Worm (Caenorhabditis elegans) whole organism, early embryonic: ENCODE measurements around the gene F41H10.5.
"Not testable (repeated sequence)": the region's sequence is repeated elsewhere in the genome, so short reads cannot be mapped to it uniquely, and the experiment has no call there.

ENCODE experiments used
- B0310.2 ChIP-seq: sonication (generic microtip); optimal IDR thresholded peaks from 2 replicates; lab custom pipeline; 2016; ENCODE audit warnings: mild to moderate bottlenecking, missing genetic modification characterization, missing compliant biosample characterization
- F13C5.2 ChIP-seq: sonication (generic microtip); optimal IDR thresholded peaks from 2 replicates; lab custom pipeline; 2017; ENCODE audit warnings: mild to moderate bottlenecking, missing genetic modification characterization, inconsistent platforms, missing compliant biosample characterization
- aly-1 ChIP-seq: sonication (generic microtip); optimal IDR thresholded peaks from 2 replicates; lab custom pipeline; 2016; ENCODE audit warnings: missing genetic modification characterization, missing compliant biosample characterization
- ama-1 ChIP-seq: fragments of 150-350 bp; optimal IDR thresholded peaks from 2 replicates; lab custom pipeline; 2014
- ceh-13 ChIP-seq: fragments of 200-800 bp; sonication (Bioruptor generic); optimal IDR thresholded peaks from 2 replicates; lab custom pipeline; 2018; ENCODE audit warnings: mild to moderate bottlenecking, missing genetic modification characterization, missing compliant biosample characterization
- ceh-36 ChIP-seq: sonication (generic microtip); optimal IDR thresholded peaks from 2 replicates; lab custom pipeline; 2016; ENCODE audit warnings: missing genetic modification characterization, inconsistent platforms, missing compliant biosample characterization
- ets-7 ChIP-seq: sonication (generic microtip); optimal IDR thresholded peaks from 2 replicates; lab custom pipeline; 2016; ENCODE audit warnings: missing genotype, missing genetic modification characterization, missing compliant biosample characterization
- flt-1 ChIP-seq: fragments of 200-800 bp; sonication (Bioruptor generic); IDR thresholded peaks from 2 replicates; pipeline ENCODE4 v1.3.6; 2022; ENCODE audit warnings: missing genetic modification characterization, missing compliant biosample characterization
- hmbx-1 ChIP-seq: sonication (generic microtip); optimal IDR thresholded peaks from 2 replicates; lab custom pipeline; 2016; ENCODE audit warnings: mild to moderate bottlenecking, missing genetic modification characterization, missing compliant biosample characterization
- hmg-4 ChIP-seq: fragments of 200-800 bp; sonication (Bioruptor generic); optimal IDR thresholded peaks from 2 replicates; lab custom pipeline; 2018; ENCODE audit warnings: mild to moderate bottlenecking, missing genetic modification characterization, missing compliant biosample characterization
- hnd-1 ChIP-seq: sonication (generic microtip); optimal IDR thresholded peaks from 2 replicates; lab custom pipeline; 2016; ENCODE audit warnings: missing genetic modification characterization, missing compliant biosample characterization
- pes-1 ChIP-seq: fragments of 200-800 bp; sonication (Bioruptor generic); IDR thresholded peaks from 2 replicates; pipeline ENCODE4 v1.3.6; 2022; ENCODE audit warnings: missing genetic modification reagents, missing genetic modification characterization, missing compliant biosample characterization
- scrt-1 ChIP-seq: fragments of 200-800 bp; sonication (Bioruptor generic); IDR thresholded peaks from 2 replicates; pipeline ENCODE4 v1.3.6; 2022; ENCODE audit warnings: missing genetic modification characterization, missing compliant biosample characterization
- sea-1 ChIP-seq: fragments of 200-800 bp; sonication (Bioruptor generic); conservative IDR thresholded peaks from 2 replicates; pipeline ENCODE4 v1.3.6; 2022; ENCODE audit warnings: missing genetic modification characterization, missing compliant biosample characterization
- tbx-11 ChIP-seq: fragments of 200-800 bp; sonication (Bioruptor generic); IDR thresholded peaks from 2 replicates; pipeline ENCODE4 v1.3.6; 2022; ENCODE audit warnings: missing genetic modification characterization, missing compliant biosample characterization
- tbx-37 ChIP-seq: fragments of 200-800 bp; sonication (Bioruptor generic); conservative IDR thresholded peaks from 2 replicates; pipeline ENCODE4 v1.3.6; 2022; ENCODE audit warnings: missing genetic modification reagents, missing genetic modification characterization, missing compliant biosample characterization
- tra-4 ChIP-seq: sonication (generic microtip); optimal IDR thresholded peaks from 2 replicates; lab custom pipeline; 2017; ENCODE audit warnings: missing genetic modification characterization, missing compliant biosample characterization

F41H10.5 gene

DNA sequence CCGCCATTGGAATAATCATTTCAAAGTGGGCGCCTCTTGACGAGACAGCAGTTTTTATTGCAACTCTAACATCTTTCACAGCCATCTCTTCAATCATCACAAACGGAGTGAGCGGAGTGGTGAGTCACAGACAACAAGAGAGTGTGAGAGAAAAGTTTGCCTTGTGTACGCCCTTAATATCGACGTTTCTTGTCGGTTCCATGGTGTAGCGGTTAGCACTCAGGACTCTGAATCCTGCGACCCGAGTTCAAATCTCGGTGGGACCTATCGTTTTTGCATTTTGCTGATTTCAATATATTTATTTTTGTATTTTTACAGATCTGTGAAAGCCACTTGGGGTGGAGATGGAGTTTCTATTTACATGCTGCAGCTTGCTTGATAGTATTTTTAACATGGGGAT lies 26.2 kb upstream of the F41H10.5 start:
- TF ChIP-seq pes-1 (GFP tag; lab: Robert Waterston, UW) (peak; percentile 85; the same call in 1 of the 2 replicates), tra-4 (tag; lab: Kevin White, UChicago) (no peak), hnd-1 (peak; percentile 57), hmbx-1 (tag; lab: Kevin White, UChicago) (no peak), ceh-13 (no peak), flt-1 (0 out of 2 replicates have a peak, but pooled peaks have one; percentile 66), hmg-4 (GFP tag; lab: Kevin White, UChicago) (no peak), aly-1 (tag; lab: Kevin White, UChicago) (no peak), tbx-11 (GFP tag; lab: Robert Waterston, UW) (peak; percentile 72), ama-1 (lab: Kevin White, UChicago) (no peak), ets-7 (tag; lab: Kevin White, UChicago) (peak; percentile 19), ceh-36 (tag; lab: Kevin White, UChicago) (no peak), B0310.2 (tag; lab: Kevin White, UChicago) (peak; percentile 6), sea-1 (no peak), F13C5.2 (tag; lab: Kevin White, UChicago) (peak; percentile 65), tbx-37 (GFP tag; lab: Robert Waterston, UW) (peak; percentile 57; the same call in 1 of the 2 replicates)

DNA sequence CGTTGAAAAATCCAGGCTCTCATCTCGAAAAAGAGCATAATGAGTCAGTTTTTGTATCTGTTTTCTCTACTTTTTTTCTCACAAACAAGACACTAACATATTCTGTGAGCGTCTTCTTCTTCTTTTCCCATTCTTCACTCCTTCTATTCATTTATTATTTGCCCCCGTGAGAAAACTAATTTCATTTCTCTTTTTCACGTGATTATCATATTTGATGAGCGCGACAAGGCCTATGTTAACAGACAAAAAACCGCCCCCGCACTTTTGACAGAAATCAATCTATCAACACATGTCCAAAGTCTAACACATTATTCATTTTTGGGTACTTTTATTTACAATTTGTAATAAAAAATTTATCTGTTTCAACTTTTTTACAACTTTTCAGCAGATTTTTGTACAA lies 23.1 kb upstream of the F41H10.5 start:
- TF ChIP-seq ceh-13 (no peak), ama-1 (lab: Kevin White, UChicago) (no peak), hmbx-1 (tag; lab: Kevin White, UChicago) (no peak), tbx-11 (GFP tag; lab: Robert Waterston, UW) (no peak), scrt-1 (GFP tag; lab: Robert Waterston, UW) (no peak), aly-1 (tag; lab: Kevin White, UChicago) (no peak), tra-4 (tag; lab: Kevin White, UChicago) (no peak), tbx-37 (GFP tag; lab: Robert Waterston, UW) (no peak), hmg-4 (GFP tag; lab: Kevin White, UChicago) (no peak), flt-1 (no peak), ets-7 (tag; lab: Kevin White, UChicago) (no peak), ceh-36 (tag; lab: Kevin White, UChicago) (no peak), B0310.2 (tag; lab: Kevin White, UChicago) (no peak), F13C5.2 (tag; lab: Kevin White, UChicago) (no peak), hnd-1 (no peak), sea-1 (no peak), pes-1 (GFP tag; lab: Robert Waterston, UW) (no peak)

DNA sequence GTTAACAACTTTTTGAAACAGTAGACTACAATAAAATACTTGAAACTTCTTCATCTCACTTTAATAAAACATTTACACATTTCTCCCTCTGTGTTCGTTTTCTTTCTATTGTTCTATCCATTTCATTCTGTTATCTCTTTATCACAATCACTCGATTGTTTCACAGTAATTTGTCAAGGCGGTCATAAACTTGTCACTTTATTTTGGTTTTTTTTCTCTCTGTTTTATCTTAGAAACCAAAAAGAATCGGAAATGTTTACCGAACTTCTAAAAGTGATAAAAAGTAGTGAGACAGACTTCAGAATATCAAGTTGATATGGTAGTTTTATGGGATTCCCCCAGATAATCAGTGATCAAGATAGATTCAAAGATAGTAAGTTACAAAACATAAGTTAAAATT lies 21.5 kb upstream of the F41H10.5 start, which contains the start of gene Y4C6B.2:
Gene Y4C6B.2, plus strand, starts transcription at position 320 of the 400 bp plus-strand sequence.
- TF ChIP-seq hnd-1 (no peak), ceh-36 (tag; lab: Kevin White, UChicago) (no peak), tbx-11 (GFP tag; lab: Robert Waterston, UW) (no peak), hmbx-1 (tag; lab: Kevin White, UChicago) (no peak)

DNA sequence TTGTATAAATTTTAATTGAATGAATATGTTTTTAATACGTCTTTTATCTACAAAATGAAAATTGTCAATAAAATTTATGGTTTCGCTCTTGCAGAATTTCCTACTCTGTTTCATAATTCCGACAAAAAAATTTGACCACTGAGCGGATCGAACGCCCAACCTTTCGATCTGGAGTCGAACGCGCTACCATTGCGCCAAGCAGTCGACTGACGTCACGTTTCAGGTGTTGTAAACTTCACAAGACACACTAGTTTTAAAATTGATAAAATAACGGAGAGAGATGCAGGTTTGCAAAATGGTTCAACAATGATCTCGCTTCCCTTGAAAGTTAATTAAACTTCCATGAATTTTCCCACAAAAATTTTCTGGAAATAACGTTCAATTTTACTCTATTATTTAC lies 16.5 kb upstream of the F41H10.5 start:
- TF ChIP-seq hmg-4 (GFP tag; lab: Kevin White, UChicago) (no peak), sea-1 (no peak), B0310.2 (tag; lab: Kevin White, UChicago) (no peak), ama-1 (lab: Kevin White, UChicago) (no peak), pes-1 (GFP tag; lab: Robert Waterston, UW) (no peak), F13C5.2 (tag; lab: Kevin White, UChicago) (no peak), hmbx-1 (tag; lab: Kevin White, UChicago) (no peak), hnd-1 (no peak)

DNA sequence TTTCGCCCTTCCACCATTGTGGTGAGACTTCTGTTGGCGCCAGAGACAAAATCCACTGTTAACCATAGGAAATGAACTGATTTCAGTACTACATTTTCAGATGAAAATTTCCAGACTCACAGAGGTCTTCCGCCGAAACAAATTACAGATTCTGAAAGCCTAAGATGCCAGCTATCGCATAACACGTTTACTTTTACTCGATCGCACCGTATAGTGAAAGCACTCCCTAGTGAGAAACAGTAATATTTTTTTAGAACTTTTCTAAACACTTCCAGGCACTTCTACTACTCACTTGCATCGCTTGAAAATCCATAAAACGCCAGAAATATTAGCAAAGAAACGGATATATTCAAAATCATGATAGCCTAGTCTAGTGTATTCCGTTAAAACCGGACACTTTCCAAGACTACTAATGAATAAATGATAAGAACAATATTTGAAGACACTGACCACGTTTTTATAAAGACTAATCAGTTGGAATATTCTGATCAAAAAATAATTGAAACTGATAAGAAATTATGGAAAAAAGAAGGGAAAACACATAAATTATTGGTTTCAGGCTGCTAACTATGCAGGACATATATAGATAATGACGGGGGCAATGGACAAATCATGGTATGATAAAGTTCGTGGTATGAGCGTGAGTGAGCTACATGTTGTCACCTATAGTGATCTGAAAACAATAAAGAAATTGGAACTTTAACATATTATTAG lies 10.1 kb upstream of the F41H10.5 start, which contains the start of gene gba-4:
Gene gba-4, minus strand, starts transcription at position 418 of the 714 bp plus-strand sequence.
- TF ChIP-seq hnd-1; pes-1 (GFP tag; lab: Robert Waterston, UW); scrt-1 (GFP tag; lab: Robert Waterston, UW): not testable (repeated sequence)

DNA sequence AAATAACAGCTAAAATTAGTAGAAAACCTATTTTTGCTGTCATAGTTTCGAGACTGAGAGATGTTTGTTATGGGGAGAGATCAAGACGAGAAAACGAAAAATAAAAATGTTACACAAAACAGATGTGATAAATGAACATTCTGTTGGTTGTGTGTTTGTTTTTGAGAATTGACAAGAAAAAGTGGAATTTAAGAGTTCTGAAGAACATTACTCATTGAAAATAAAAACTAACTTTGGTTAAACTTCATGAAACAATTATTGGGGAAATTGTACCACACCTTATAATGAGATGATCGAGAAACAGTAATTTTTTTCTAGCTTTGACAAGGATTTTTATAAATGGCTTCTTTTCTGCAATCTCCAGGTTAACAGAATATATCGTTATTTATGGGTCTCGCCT lies 7.3 kb upstream of the F41H10.5 start, which contains the start of gene Y4C6B.7:
Gene Y4C6B.7, minus strand, starts transcription at position 101 of the 400 bp plus-strand sequence.
- TF ChIP-seq aly-1 (tag; lab: Kevin White, UChicago) (no peak), pes-1 (GFP tag; lab: Robert Waterston, UW) (no peak), F13C5.2 (tag; lab: Kevin White, UChicago) (no peak), ama-1 (lab: Kevin White, UChicago) (no peak), ets-7 (tag; lab: Kevin White, UChicago) (no peak), tbx-37 (GFP tag; lab: Robert Waterston, UW) (no peak), hmbx-1 (tag; lab: Kevin White, UChicago) (no peak), ceh-13 (no peak), hmg-4 (GFP tag; lab: Kevin White, UChicago) (no peak), flt-1 (no peak), tra-4 (tag; lab: Kevin White, UChicago) (no peak), scrt-1 (GFP tag; lab: Robert Waterston, UW) (no peak), sea-1 (no peak)

DNA sequence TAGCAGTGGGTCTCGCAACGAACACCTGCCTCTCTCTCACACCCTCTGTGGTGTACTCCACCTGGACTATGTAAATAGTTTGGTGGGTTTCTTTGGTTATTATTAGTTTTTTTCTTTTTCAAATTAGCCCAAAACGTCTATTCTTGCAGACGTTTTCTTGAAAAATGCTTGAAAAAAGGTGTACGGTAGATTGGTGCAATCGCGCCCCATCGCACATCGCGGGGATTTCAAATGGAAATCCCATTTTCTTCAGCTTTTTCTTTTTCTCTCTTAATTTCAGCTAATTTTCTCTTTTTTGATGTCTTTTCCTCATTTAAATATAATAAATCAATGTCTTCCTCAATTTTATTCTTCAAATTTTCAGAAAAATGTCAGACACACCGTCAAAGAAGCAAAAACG lies 6.6 kb upstream of the F41H10.5 start, which contains the start of gene Y4C6B.1:
Gene Y4C6B.1, plus strand, starts transcription at position 365 of the 400 bp plus-strand sequence.
- TF ChIP-seq pes-1 (GFP tag; lab: Robert Waterston, UW) (0 out of 2 replicates have a peak, but pooled peaks have one; percentile 41), hnd-1 (no peak), tbx-11 (GFP tag; lab: Robert Waterston, UW) (no peak)
